Fruit fly (Drosophila melanogaster): Measurements from ENCODE around the gene hth.

The hth gene

dm6 chr3R:10521182-10521727 is 118.1 kb downstream of the hth start (continued):
- TF ChIP-seq tin (GFP tag; optimal IDR thresholded peaks at IDR 0.05), result no peak
- no peak for TF ChIP-seq CG12155 (GFP tag; optimal IDR thresholded peaks at IDR 0.05)
- no peak for TF ChIP-seq E2f1 (GFP tag; IDR thresholded peaks at IDR 0.05)
- TF ChIP-seq CG16863 (GFP tag; optimal IDR thresholded peaks at IDR 0.05), result peak; percentile 28
- no peak for TF ChIP-seq CG2889 (GFP tag; IDR thresholded peaks at IDR 0.05)
- peak; percentile 58 for TF ChIP-seq CG7745 (tag; optimal IDR thresholded peaks at IDR 0.05)
- TF ChIP-seq br (optimal IDR thresholded peaks at IDR 0.05), result no peak
- no peak for TF ChIP-seq en (GFP tag; optimal IDR thresholded peaks at IDR 0.05)
- TF ChIP-seq pho (GFP tag; optimal IDR thresholded peaks at IDR 0.05), result no peak
- no peak for TF ChIP-seq CG7786 (GFP tag; optimal IDR thresholded peaks at IDR 0.05)
- no peak for TF ChIP-seq CG9727 (GFP tag; optimal IDR thresholded peaks at IDR 0.05)
- TF ChIP-seq dmrt11E (tag; optimal IDR thresholded peaks at IDR 0.05), result peak; percentile 54
- TF ChIP-seq chif (GFP tag; optimal IDR thresholded peaks at IDR 0.05), result peak in 1 of 2 experiments; percentile 6
- TF ChIP-seq CG13296 (GFP tag; optimal IDR thresholded peaks at IDR 0.05), result no peak
- TF ChIP-seq gcm (GFP tag; optimal IDR thresholded peaks at IDR 0.05), result peak; percentile 8
- no peak for TF ChIP-seq zfh1 (GFP tag; IDR thresholded peaks at IDR 0.05)
- no peak for TF ChIP-seq fd3F (GFP tag; optimal IDR thresholded peaks at IDR 0.05)
- peak; percentile 1 for TF ChIP-seq nerfin-1 (tag; optimal IDR thresholded peaks at IDR 0.05)
- peak; percentile 5 for TF ChIP-seq CG13424 (tag; optimal IDR thresholded peaks at IDR 0.05)
- no peak for TF ChIP-seq sc (optimal IDR thresholded peaks at IDR 0.05)
- TF ChIP-seq sc (GFP tag; optimal IDR thresholded peaks at IDR 0.05), result no peak
- no peak for TF ChIP-seq row (GFP tag; IDR thresholded peaks at IDR 0.05)
- TF ChIP-seq Doc3 (GFP tag; IDR thresholded peaks at IDR 0.05; ENCODE audit: partially characterized antibody), result no peak
- TF ChIP-seq Blimp-1 (GFP tag; optimal IDR thresholded peaks at IDR 0.05), result peak; percentile 31
- TF ChIP-seq CG3407 (GFP tag; optimal IDR thresholded peaks at IDR 0.05), result peak; percentile 67
- TF ChIP-seq bcd (GFP tag; optimal IDR thresholded peaks at IDR 0.05), result no peak
- no peak for TF ChIP-seq CG8765 (GFP tag; IDR thresholded peaks at IDR 0.05)
- no peak for TF ChIP-seq CG31365 (tag; optimal IDR thresholded peaks at IDR 0.05)
- TF ChIP-seq odd (GFP tag; optimal IDR thresholded peaks at IDR 0.05), result peak; percentile 1
- TF ChIP-seq Drgx (GFP tag; IDR thresholded peaks at IDR 0.05), result no peak
- TF ChIP-seq CG8478 (optimal IDR thresholded peaks at IDR 0.05), result no peak
- TF ChIP-seq gem (tag; optimal IDR thresholded peaks at IDR 0.05), result peak; percentile 28
- TF ChIP-seq h (optimal IDR thresholded peaks at IDR 0.05), result no peak
- TF ChIP-seq luna (GFP tag; optimal IDR thresholded peaks at IDR 0.05), result no peak
- TF ChIP-seq Atf-2 (GFP tag; optimal IDR thresholded peaks at IDR 0.05), result peak; percentile 12
- no peak for TF ChIP-seq phol (tag; optimal IDR thresholded peaks at IDR 0.05)
- TF ChIP-seq CG4707 (GFP tag; optimal IDR thresholded peaks at IDR 0.05), result no peak
- TF ChIP-seq H2.0 (GFP tag; IDR thresholded peaks at IDR 0.05), result no peak
- no peak for TF ChIP-seq sug (tag; optimal IDR thresholded peaks at IDR 0.05)
- TF ChIP-seq CG18599 (GFP tag; optimal IDR thresholded peaks at IDR 0.05), result peak; percentile 1
- no peak for TF ChIP-seq slou (GFP tag; optimal IDR thresholded peaks at IDR 0.05)
- TF ChIP-seq CG3163 (GFP tag; optimal IDR thresholded peaks at IDR 0.05), result no peak
- TF ChIP-seq run (tag; optimal IDR thresholded peaks at IDR 0.05), result no peak
- no peak for TF ChIP-seq HLHmδ (GFP tag; optimal IDR thresholded peaks at IDR 0.05)
- TF ChIP-seq Lhr (GFP tag; optimal IDR thresholded peaks at IDR 0.05), result no peak
- TF ChIP-seq bbx (GFP tag; IDR thresholded peaks at IDR 0.05; ENCODE audit: partially characterized antibody), result no peak
- TF ChIP-seq grn (GFP tag; optimal IDR thresholded peaks at IDR 0.05), result no peak
- no peak for TF ChIP-seq Stat92E (GFP tag; optimal IDR thresholded peaks at IDR 0.05)
- TF ChIP-seq CG15601 (tag; optimal IDR thresholded peaks at IDR 0.05), result peak; percentile 65
- TF ChIP-seq Hey (tag; optimal IDR thresholded peaks at IDR 0.05), result no peak
- peak; percentile 41 for TF ChIP-seq wek (GFP tag; optimal IDR thresholded peaks at IDR 0.05)
- TF ChIP-seq HLH54F (GFP tag; optimal IDR thresholded peaks at IDR 0.05), result no peak

Data from whole organism, embryonic.